Worm (Caenorhabditis elegans): ENCODE data around the gene F16B12.7.

The F16B12.7 gene

ce11 chrX:14145634-14146033 lies 37.3 kb downstream of the F16B12.7 start:
- TF ChIP-seq unc-120 (tag; optimal IDR thresholded peaks at IDR 0.05; ENCODE audit: poor library complexity, severe bottlenecking): no peak
- TF ChIP-seq sptf-1 (tag; optimal IDR thresholded peaks at IDR 0.05): no peak
- TF ChIP-seq blmp-1 (tag; optimal IDR thresholded peaks at IDR 0.05): no peak
- TF ChIP-seq mab-5 (tag; optimal IDR thresholded peaks at IDR 0.05): no peak
- TF ChIP-seq unc-62 (GFP tag; optimal IDR thresholded peaks at IDR 0.05): no peak
- no peak for TF ChIP-seq mep-1 (tag; optimal IDR thresholded peaks at IDR 0.05)
- no peak for TF ChIP-seq nhr-2 (tag; optimal IDR thresholded peaks at IDR 0.05)
- no peak for TF ChIP-seq ztf-11 (tag; optimal IDR thresholded peaks at IDR 0.05)
- no peak for TF ChIP-seq hlh-1 (tag; optimal IDR thresholded peaks at IDR 0.05)
- no peak for TF ChIP-seq ceh-39 (tag; optimal IDR thresholded peaks at IDR 0.05)
- no peak for TF ChIP-seq nhr-28 (tag; optimal IDR thresholded peaks at IDR 0.05)
- no peak for TF ChIP-seq ces-1 (GFP tag; optimal IDR thresholded peaks at IDR 0.05)
- no peak for TF ChIP-seq zip-8 (tag; optimal IDR thresholded peaks at IDR 0.05)
- no peak for TF ChIP-seq tbx-8 (GFP tag; optimal IDR thresholded peaks at IDR 0.05)
- no peak for TF ChIP-seq M03D4.4 (tag; optimal IDR thresholded peaks at IDR 0.05)
- TF ChIP-seq nhr-76 (tag; optimal IDR thresholded peaks at IDR 0.05): no peak
- no peak for TF ChIP-seq unc-39 (tag; optimal IDR thresholded peaks at IDR 0.05)

ce11 chrX:14146740-14147140 lies 38.4 kb downstream of the F16B12.7 start:
- TF ChIP-seq snpc-4 (tag; optimal IDR thresholded peaks at IDR 0.05) (no peak), mep-1 (tag; optimal IDR thresholded peaks at IDR 0.05) (peak; percentile 18), elt-3 (tag; optimal IDR thresholded peaks at IDR 0.05) (no peak), ceh-39 (tag; optimal IDR thresholded peaks at IDR 0.05) (no peak), nhr-237 (tag; optimal IDR thresholded peaks at IDR 0.05) (peak; percentile 55), nhr-2 (tag; optimal IDR thresholded peaks at IDR 0.05) (no peak), unc-120 (tag; optimal IDR thresholded peaks at IDR 0.05; ENCODE audit: poor library complexity, severe bottlenecking) (peak; percentile 69), elt-1 (tag; optimal IDR thresholded peaks at IDR 0.05; ENCODE audit: borderline replicate concordance, insufficient read depth) (no peak), pha-4 (tag; optimal IDR thresholded peaks at IDR 0.05) (peak; percentile 37), ces-1 (GFP tag; optimal IDR thresholded peaks at IDR 0.05) (peak; percentile 22), blmp-1 (tag; optimal IDR thresholded peaks at IDR 0.05) (no peak), lin-13 (tag; optimal IDR thresholded peaks at IDR 0.05) (no peak)

DNA sequence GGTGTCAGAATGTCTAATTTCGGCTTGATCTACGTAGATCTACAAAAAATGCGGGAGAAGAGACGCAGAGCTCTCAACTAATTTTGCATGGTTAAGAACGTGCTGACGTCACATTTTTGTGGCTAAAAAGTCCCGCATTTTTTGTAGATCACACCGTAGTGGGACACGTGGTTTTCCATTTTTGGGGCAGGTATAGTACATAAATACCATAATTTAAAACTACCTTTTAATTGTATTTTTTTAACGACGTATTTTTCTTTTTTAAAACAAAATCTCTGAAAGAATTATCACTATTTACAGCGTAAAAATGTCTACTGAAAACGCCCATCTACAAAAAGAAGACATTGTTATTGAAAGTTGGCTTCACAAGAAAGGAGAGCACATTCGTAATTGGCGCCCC lies 39.1 kb downstream of the F16B12.7 start, which contains the start of gene akt-2:
akt-2 (plus strand) TSS at position 301 of the 400 bp plus-strand sequence.
- no peak for TF ChIP-seq nhr-12 (tag; optimal IDR thresholded peaks at IDR 0.05)
- no peak for TF ChIP-seq ztf-11 (tag; optimal IDR thresholded peaks at IDR 0.05)
- TF ChIP-seq lin-13 (tag; optimal IDR thresholded peaks at IDR 0.05): no peak
- TF ChIP-seq ceh-83 (GFP tag; optimal IDR thresholded peaks at IDR 0.05): no peak
- TF ChIP-seq nhr-2 (tag; optimal IDR thresholded peaks at IDR 0.05): no peak
- TF ChIP-seq elt-1 (tag; optimal IDR thresholded peaks at IDR 0.05; ENCODE audit: borderline replicate concordance, insufficient read depth): no peak
- no peak for TF ChIP-seq elt-3 (tag; optimal IDR thresholded peaks at IDR 0.05)
- TF ChIP-seq unc-62 (GFP tag; optimal IDR thresholded peaks at IDR 0.05): no peak
- TF ChIP-seq nhr-28 (tag; optimal IDR thresholded peaks at IDR 0.05): no peak
- no peak for TF ChIP-seq mep-1 (tag; optimal IDR thresholded peaks at IDR 0.05)
- TF ChIP-seq ces-1 (GFP tag; optimal IDR thresholded peaks at IDR 0.05): no peak
- TF ChIP-seq lin-32 (GFP tag; optimal IDR thresholded peaks at IDR 0.05): no peak
- TF ChIP-seq drap-1 (GFP tag; optimal IDR thresholded peaks at IDR 0.05): no peak
- no peak for TF ChIP-seq cnd-1 (tag; optimal IDR thresholded peaks at IDR 0.05)
- TF ChIP-seq unc-120 (tag; optimal IDR thresholded peaks at IDR 0.05; ENCODE audit: poor library complexity, severe bottlenecking): no peak
- TF ChIP-seq hlh-1 (tag; optimal IDR thresholded peaks at IDR 0.05): no peak
- no peak for TF ChIP-seq lsy-2 (tag; optimal IDR thresholded peaks at IDR 0.05)
- TF ChIP-seq M03D4.4 (tag; optimal IDR thresholded peaks at IDR 0.05): no peak
- no peak for TF ChIP-seq unc-39 (tag; optimal IDR thresholded peaks at IDR 0.05)

DNA sequence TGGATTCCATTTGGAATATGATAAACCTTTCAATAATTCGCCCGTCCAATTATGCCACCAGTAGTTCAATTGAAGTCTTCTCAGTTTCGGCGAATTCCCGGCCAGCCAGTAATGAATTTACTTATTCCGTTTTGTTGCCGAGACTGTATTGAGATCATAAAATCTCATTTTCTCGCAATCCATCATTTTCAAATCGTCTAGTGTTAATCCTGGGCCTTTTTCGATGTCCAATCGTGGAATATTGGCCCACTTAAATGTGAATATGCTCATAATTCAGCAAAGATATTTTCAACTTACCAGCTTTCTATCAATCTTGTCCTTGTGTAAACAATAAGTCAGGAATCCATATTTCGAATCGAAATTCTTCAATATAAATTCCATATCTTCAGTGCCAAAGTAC lies 44.3 kb downstream of the F16B12.7 start:
- TF ChIP-seq ztf-11 (tag; optimal IDR thresholded peaks at IDR 0.05): no peak
- TF ChIP-seq unc-39 (tag; optimal IDR thresholded peaks at IDR 0.05): no peak
- TF ChIP-seq nhr-12 (tag; optimal IDR thresholded peaks at IDR 0.05): no peak
- no peak for TF ChIP-seq blmp-1 (tag; optimal IDR thresholded peaks at IDR 0.05)
- no peak for TF ChIP-seq drap-1 (GFP tag; optimal IDR thresholded peaks at IDR 0.05)
- TF ChIP-seq pha-4 (tag; optimal IDR thresholded peaks at IDR 0.05): no peak
- TF ChIP-seq zip-8 (tag; optimal IDR thresholded peaks at IDR 0.05): no peak
- no peak for TF ChIP-seq hlh-1 (tag; optimal IDR thresholded peaks at IDR 0.05)
- TF ChIP-seq mab-5 (tag; optimal IDR thresholded peaks at IDR 0.05): no peak
- no peak for TF ChIP-seq ceh-83 (GFP tag; optimal IDR thresholded peaks at IDR 0.05)
- TF ChIP-seq mep-1 (tag; optimal IDR thresholded peaks at IDR 0.05): no peak
- TF ChIP-seq bed-3 (GFP tag; optimal IDR thresholded peaks at IDR 0.05): no peak
- no peak for TF ChIP-seq lin-13 (tag; optimal IDR thresholded peaks at IDR 0.05)

- TF ChIP-seq flh-1 (GFP tag; optimal IDR thresholded peaks at IDR 0.05): no peak
- TF ChIP-seq hlh-1 (tag; optimal IDR thresholded peaks at IDR 0.05): no peak
- TF ChIP-seq M03D4.4 (tag; optimal IDR thresholded peaks at IDR 0.05): no peak
- no peak for TF ChIP-seq tbx-8 (GFP tag; optimal IDR thresholded peaks at IDR 0.05)
- TF ChIP-seq lin-32 (GFP tag; optimal IDR thresholded peaks at IDR 0.05): no peak
- TF ChIP-seq unc-120 (tag; optimal IDR thresholded peaks at IDR 0.05; ENCODE audit: poor library complexity, severe bottlenecking): no peak
- TF ChIP-seq ceh-43 (GFP tag; optimal IDR thresholded peaks at IDR 0.05): no peak
- TF ChIP-seq nhr-237 (tag; optimal IDR thresholded peaks at IDR 0.05): no peak
- TF ChIP-seq nhr-2 (tag; optimal IDR thresholded peaks at IDR 0.05): no peak
- TF ChIP-seq unc-39 (tag; optimal IDR thresholded peaks at IDR 0.05): no peak
- no peak for TF ChIP-seq zip-8 (tag; optimal IDR thresholded peaks at IDR 0.05)
- TF ChIP-seq lin-13 (tag; optimal IDR thresholded peaks at IDR 0.05): no peak
- no peak for TF ChIP-seq sptf-1 (tag; optimal IDR thresholded peaks at IDR 0.05)
- TF ChIP-seq unc-62 (GFP tag; optimal IDR thresholded peaks at IDR 0.05): no peak
- TF ChIP-seq elt-3 (tag; optimal IDR thresholded peaks at IDR 0.05): no peak
- TF ChIP-seq ceh-39 (tag; optimal IDR thresholded peaks at IDR 0.05): no peak
- no peak for TF ChIP-seq sem-2 (GFP tag; optimal IDR thresholded peaks at IDR 0.05)
- no peak for TF ChIP-seq ces-1 (GFP tag; optimal IDR thresholded peaks at IDR 0.05)
- TF ChIP-seq ceh-83 (GFP tag; optimal IDR thresholded peaks at IDR 0.05): no peak
- TF ChIP-seq lsy-2 (tag; optimal IDR thresholded peaks at IDR 0.05): no peak
Observed at ce11 chrX:14156913-14157312, 48.6 kb downstream of the F16B12.7 start, which contains the start of gene ceh-90. ceh-90 (minus strand) TSS chrX:14157013.
